Fruit fly (Drosophila melanogaster) whole organism: Measurements from ENCODE around the gene CG12984.

ENCODE experiments used
- CG8478 ChIP-seq: fragments of >200 bp; optimal IDR thresholded peaks from 2 replicates; lab custom pipeline; 2018; ENCODE audit warnings: inconsistent platforms
- Dll ChIP-seq: fragments of >200 bp; optimal IDR thresholded peaks from 2 replicates; lab custom pipeline; 2017
- pan ChIP-seq: fragments of >200 bp; optimal IDR thresholded peaks from 2 replicates; lab custom pipeline; 2017
- psq ChIP-seq: fragments of >200 bp; optimal IDR thresholded peaks from 2 replicates; lab custom pipeline; 2017

dm6 chr3L:21037404-21037803 lies 45.9 kb downstream of the CG12984 start:
- TF ChIP-seq psq (lab: Kevin White, UChicago) (no peak), CG8478 (lab: Kevin White, UChicago) (no peak), pan (no peak), Dll (lab: Kevin White, UChicago) (no peak)
